Worm (Caenorhabditis elegans) whole organism, L4 larva: Measurements from ENCODE around the gene srh-239.

Experiments
- F49E8.2 ChIP-seq: sonication (generic microtip); optimal IDR thresholded peaks from 2 replicates; lab custom pipeline; 2016; ENCODE audit warnings: missing compliant biosample characterization, mild to moderate bottlenecking, missing genetic modification characterization, borderline replicate concordance
- T26A8.4 ChIP-seq: fragments of 200-800 bp; sonication (Bioruptor generic); IDR thresholded peaks from 2 replicates; pipeline ENCODE4 v1.3.6; 2022; ENCODE audit warnings: missing genetic modification characterization, missing compliant biosample characterization
- Y5F2A.4 ChIP-seq: fragments of 200-800 bp; sonication (Bioruptor generic); optimal IDR thresholded peaks from 2 replicates; lab custom pipeline; 2018; ENCODE audit warnings: mild to moderate bottlenecking, missing genetic modification characterization, missing compliant biosample characterization
- Y75B8A.6 ChIP-seq: fragments of 200-800 bp; sonication (Bioruptor generic); IDR thresholded peaks from 2 replicates; pipeline ENCODE4 v1.3.6; 2022; ENCODE audit warnings: missing genetic modification reagents, missing genetic modification characterization, missing compliant biosample characterization
- ZK546.5 ChIP-seq, 2 experiments: sonication (generic microtip); optimal IDR thresholded peaks; 2 replicates each; lab custom pipeline; 2017; ENCODE audit warnings: missing biosample characterization in 2 of 2, missing genetic modification characterization in 2 of 2
- aha-1 ChIP-seq: fragments of 150-350 bp; peaks from one replicate; lab custom pipeline; 2014; ENCODE audit warnings: missing biosample characterization, missing genetic modification characterization
- ama-1 ChIP-seq: fragments of 150-350 bp; optimal IDR thresholded peaks from 2 replicates; lab custom pipeline; 2014; ENCODE audit warnings: inconsistent platforms, mixed read lengths
- daf-16 ChIP-seq, 3 experiments: sonication (generic microtip); optimal IDR thresholded peaks; 2 replicates each; lab custom pipeline; 2016 to 2017; ENCODE audit warnings: missing genetic modification characterization in 3 of 3, missing genetic modification reagents in 3 of 3, mild to moderate bottlenecking in 2 of 3, missing compliant biosample characterization in 2 of 3, missing biosample characterization in 1 of 3, moderate library complexity in 1 of 3
- dmd-6 ChIP-seq: fragments of 200-800 bp; sonication (Bioruptor generic); IDR thresholded peaks from 2 replicates; pipeline ENCODE4 v1.3.6; 2022; ENCODE audit warnings: missing genetic modification reagents, missing genetic modification characterization, missing compliant biosample characterization
- egl-43 ChIP-seq: fragments of 200-800 bp; sonication (Bioruptor generic); IDR thresholded peaks from 2 replicates; pipeline ENCODE4 v1.3.6; 2022; ENCODE audit warnings: missing genetic modification reagents, missing genetic modification characterization, missing compliant biosample characterization
- hif-1 ChIP-seq, 2 experiments: sonication (generic microtip); optimal IDR thresholded peaks; 2 replicates each; lab custom pipeline; 2016 to 2017; ENCODE audit warnings: missing compliant biosample characterization in 2 of 2, missing genetic modification characterization in 2 of 2, missing genetic modification reagents in 2 of 2, missing genotype in 2 of 2, mild to moderate bottlenecking in 1 of 2
- hlh-30 ChIP-seq: sonication (generic microtip); optimal IDR thresholded peaks from 2 replicates; lab custom pipeline; 2017; ENCODE audit warnings: antibody characterized with exemption, mild to moderate bottlenecking, missing genetic modification characterization, missing compliant biosample characterization; ENCODE audit not compliant: insufficient read depth
- lim-7 ChIP-seq: fragments of 200-800 bp; sonication (Bioruptor generic); IDR thresholded peaks from 2 replicates; pipeline ENCODE4 v1.3.6; 2022; ENCODE audit warnings: missing genetic modification characterization, missing compliant biosample characterization
- lin-1 ChIP-seq: fragments of 200-800 bp; sonication (Bioruptor generic); IDR thresholded peaks from 2 replicates; pipeline ENCODE4 v1.3.6; 2022; ENCODE audit warnings: missing genetic modification reagents, missing genetic modification characterization, missing compliant biosample characterization
- lir-3 ChIP-seq: sonication (generic microtip); optimal IDR thresholded peaks from 2 replicates; lab custom pipeline; 2016; ENCODE audit warnings: mild to moderate bottlenecking, missing genetic modification characterization, missing compliant biosample characterization
- mdl-1 ChIP-seq, 2 experiments: fragments of 150-350 bp in 1 of 2; sonication (generic microtip) in 1 of 2; optimal IDR thresholded peaks; 2 replicates each; lab custom pipeline; 2014 to 2017; ENCODE audit warnings: missing biosample characterization in 2 of 2, missing genetic modification characterization in 2 of 2
- mdt-29 ChIP-seq: fragments of 200-800 bp; sonication (Bioruptor generic); IDR thresholded peaks from 2 replicates; pipeline ENCODE4 v1.3.6; 2022; ENCODE audit warnings: missing genetic modification reagents, missing genetic modification characterization, missing compliant biosample characterization
- mep-1 ChIP-seq: fragments of 150-350 bp; sonication (generic microtip); optimal IDR thresholded peaks from 3 replicates; lab custom pipeline; 2014; ENCODE audit warnings: missing biosample characterization, missing genetic modification characterization
- nhr-102 ChIP-seq: sonication (generic microtip); optimal IDR thresholded peaks from 2 replicates; lab custom pipeline; 2016; ENCODE audit warnings: mild to moderate bottlenecking, missing genetic modification characterization, moderate library complexity, missing compliant biosample characterization
- nhr-28 ChIP-seq: fragments of 150-350 bp; optimal IDR thresholded peaks from 2 replicates; lab custom pipeline; 2014; ENCODE audit warnings: missing biosample characterization, missing genetic modification characterization
- nhr-48 ChIP-seq: sonication (generic microtip); optimal IDR thresholded peaks from 2 replicates; lab custom pipeline; 2016; ENCODE audit warnings: mild to moderate bottlenecking, missing genetic modification characterization, missing compliant biosample characterization
- nhr-6 ChIP-seq: fragments of 150-350 bp; optimal IDR thresholded peaks from 2 replicates; lab custom pipeline; 2014; ENCODE audit warnings: missing biosample characterization, missing genetic modification characterization
- nhr-77 ChIP-seq: fragments of 150-350 bp; optimal IDR thresholded peaks from 2 replicates; lab custom pipeline; 2014; ENCODE audit warnings: missing biosample characterization, missing genetic modification characterization
- php-3 ChIP-seq: fragments of 200-800 bp; sonication (Bioruptor generic); IDR thresholded peaks from 2 replicates; pipeline ENCODE4 v1.3.6; 2022; ENCODE audit warnings: missing genetic modification reagents, missing genetic modification characterization, missing compliant biosample characterization
- pqm-1 ChIP-seq: sonication (generic microtip); optimal IDR thresholded peaks from 2 replicates; lab custom pipeline; 2017; ENCODE audit warnings: missing biosample characterization, missing genetic modification characterization
- saeg-2 ChIP-seq: fragments of 200-800 bp; sonication (Bioruptor generic); IDR thresholded peaks from 2 replicates; pipeline ENCODE4 v1.3.6; 2022; ENCODE audit warnings: missing genetic modification reagents, missing genetic modification characterization, missing compliant biosample characterization
- tra-1 ChIP-seq: fragments of 200-800 bp; sonication (Bioruptor generic); IDR thresholded peaks from 2 replicates; pipeline ENCODE4 v1.3.6; 2022; ENCODE audit warnings: missing genetic modification reagents, missing genetic modification characterization, missing compliant biosample characterization
- unc-39 ChIP-seq: sonication (generic microtip); optimal IDR thresholded peaks from 2 replicates; lab custom pipeline; 2017; ENCODE audit warnings: missing biosample characterization, missing genetic modification characterization
- unc-62 ChIP-seq, 3 experiments: fragments of 150-350 bp in 1 of 3; sonication (generic microtip); optimal IDR thresholded peaks in 2 of 3; peaks in 1 of 3; 1 replicate in 1 of 3; 2 replicates in 2 of 3; lab custom pipeline; 2014 to 2017; ENCODE audit warnings: missing biosample characterization in 3 of 3, missing genetic modification characterization in 3 of 3, missing genetic modification reagents in 3 of 3, missing genotype in 1 of 3
- zfp-2 ChIP-seq: sonication (generic microtip); optimal IDR thresholded peaks from 2 replicates; lab custom pipeline; 2016; ENCODE audit warnings: mild to moderate bottlenecking, missing genetic modification characterization, missing compliant biosample characterization
- zfp-3 ChIP-seq: fragments of 200-800 bp; sonication (Bioruptor generic); conservative IDR thresholded peaks from 2 replicates; pipeline ENCODE4 v1.3.6; 2022; ENCODE audit warnings: missing genetic modification reagents, missing genetic modification characterization, missing compliant biosample characterization
- zip-2 ChIP-seq: fragments of 150-350 bp; optimal IDR thresholded peaks from 2 replicates; lab custom pipeline; 2014; ENCODE audit warnings: missing biosample characterization, missing genetic modification characterization

Gene srh-239

DNA sequence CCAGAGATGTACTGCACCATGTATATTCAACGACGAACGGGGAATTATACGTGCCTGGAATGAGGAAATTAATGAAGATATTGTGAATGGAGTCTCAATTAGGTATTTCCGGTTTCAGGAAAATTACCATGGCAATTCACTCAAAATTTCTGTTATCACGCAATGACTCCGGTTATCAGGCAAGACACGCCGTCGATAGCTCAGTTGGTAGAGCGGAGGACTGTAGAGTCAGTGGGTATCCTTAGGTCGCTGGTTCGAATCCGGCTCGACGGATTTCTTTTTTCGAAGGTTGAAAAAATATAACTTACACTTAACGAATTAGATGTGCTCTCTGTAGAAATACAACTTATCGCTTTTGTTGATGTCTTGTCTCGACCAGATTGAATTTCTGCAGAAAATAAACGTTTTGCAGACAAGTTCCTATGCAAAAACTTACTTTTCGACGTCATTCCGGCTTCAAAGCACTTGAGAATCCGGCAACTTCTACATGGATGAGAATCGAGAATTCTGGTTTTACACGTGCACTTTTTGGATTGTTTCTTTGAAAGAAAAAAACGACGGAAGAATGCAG, 35.1 kb downstream of the srh-239 start (continued):
- TF ChIP-seq unc-39 (tag; lab: Kevin White, UChicago) (no peak), egl-43 (GFP tag; lab: Robert Waterston, UW) (peak; percentile 62; the same call in 1 of the 2 replicates), saeg-2 (GFP tag; lab: Robert Waterston, UW) (no peak), pqm-1 (tag; lab: Kevin White, UChicago) (no peak), nhr-77 (tag; lab: Kevin White, UChicago) (no peak), dmd-6 (GFP tag; lab: Robert Waterston, UW) (no peak), lim-7 (GFP tag; lab: Robert Waterston, UW) (peak; percentile 64; the same call in 1 of the 2 replicates), ZK546.5 (tag; optimal IDR thresholded peaks at IDR 0.05; lab: Kevin White, UChicago) (no peak), T26A8.4 (GFP tag; lab: Robert Waterston, UW) (no peak), zfp-2 (tag; lab: Kevin White, UChicago) (no peak)

DNA sequence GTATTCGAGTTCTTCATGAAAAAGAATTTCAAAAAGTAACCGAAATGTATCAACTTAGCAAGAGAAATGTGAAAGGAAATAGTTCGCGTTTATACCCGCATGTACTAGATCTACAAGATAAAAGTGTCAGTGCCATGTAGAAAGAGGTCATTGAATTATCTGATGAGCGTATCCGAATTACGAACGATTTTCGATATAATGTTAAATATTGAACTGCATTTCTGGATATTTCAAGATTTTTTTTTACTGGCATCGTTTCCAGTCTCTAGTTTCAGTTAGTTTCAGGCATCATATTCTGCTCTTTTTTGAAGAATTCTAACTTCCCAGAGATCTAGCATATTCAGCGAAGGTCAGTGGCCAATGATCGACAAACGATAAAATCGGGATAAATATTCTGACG, 35.8 kb downstream of the srh-239 start, which contains the start of gene nhr-150:
Gene nhr-150, minus strand, starts transcription at position 92 of the 400 bp plus-strand sequence.
- no peak for TF ChIP-seq zfp-3 (GFP tag; lab: Robert Waterston, UW)
- peak; percentile 92 for TF ChIP-seq aha-1 (tag; lab: Kevin White, UChicago)
- no peak for TF ChIP-seq ama-1
- no peak for TF ChIP-seq Y75B8A.6

DNA sequence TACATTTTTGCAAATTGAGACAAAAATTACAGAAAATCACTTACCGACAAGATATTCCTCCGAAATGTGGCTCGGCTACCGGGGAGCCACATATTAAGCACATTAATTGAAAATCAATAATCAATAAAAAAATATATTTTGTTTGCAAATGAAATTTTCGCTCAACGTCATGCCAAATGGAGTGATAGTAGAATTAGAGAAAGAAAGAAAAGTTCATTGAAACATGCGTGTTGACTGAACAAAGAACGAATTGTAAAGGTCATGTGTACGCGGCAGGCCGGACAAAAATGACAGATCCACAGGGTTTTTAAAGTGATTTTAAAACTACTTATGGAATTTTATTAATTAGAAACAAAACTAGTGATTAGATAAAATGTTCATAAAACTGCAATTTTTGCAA, 38.0 kb downstream of the srh-239 start:
- TF ChIP-seq nhr-6 (tag; lab: Kevin White, UChicago) = peak; percentile 84
- TF ChIP-seq nhr-48 = peak; percentile 30
- no peak for TF ChIP-seq unc-62 (GFP tag; optimal IDR thresholded peaks at IDR 0.05 in 1 of 2; lab: Kevin White, UChicago)
- no peak for TF ChIP-seq unc-62 (tag; optimal IDR thresholded peaks at IDR 0.05; lab: Kevin White, UChicago)
- TF ChIP-seq daf-16 (GFP tag; optimal IDR thresholded peaks at IDR 0.05; lab: Kevin White, UChicago) = no peak
- peak; percentile 64 for TF ChIP-seq daf-16 (tag; optimal IDR thresholded peaks at IDR 0.05; lab: Kevin White, UChicago)
- peak; percentile 56 for TF ChIP-seq nhr-28 (tag; lab: Kevin White, UChicago)
- TF ChIP-seq hlh-30 (tag; lab: Kevin White, UChicago) = peak; percentile 65
- peak; percentile 9 for TF ChIP-seq nhr-77 (tag; lab: Kevin White, UChicago)
- no peak for TF ChIP-seq hif-1 (tag; optimal IDR thresholded peaks at IDR 0.05; lab: Kevin White, UChicago)
- TF ChIP-seq zfp-2 (tag; lab: Kevin White, UChicago) = no peak
- TF ChIP-seq mdl-1 (tag; optimal IDR thresholded peaks at IDR 0.05; lab: Kevin White, UChicago) = peak in 1 of 2 experiments; percentile 3
- TF ChIP-seq dmd-6 (GFP tag; lab: Robert Waterston, UW) = peak; percentile 47

- no peak for TF ChIP-seq php-3 (GFP tag; lab: Robert Waterston, UW)
- no peak for TF ChIP-seq zip-2 (tag; lab: Kevin White, UChicago)
- TF ChIP-seq mdt-29 (GFP tag; lab: Robert Waterston, UW) = no peak
- TF ChIP-seq lin-1 (GFP tag; lab: Robert Waterston, UW) = no peak
- TF ChIP-seq Y5F2A.4 (GFP tag; lab: Kevin White, UChicago) = no peak
- no peak for TF ChIP-seq zfp-2 (tag; lab: Kevin White, UChicago)
- no peak for TF ChIP-seq pqm-1 (tag; lab: Kevin White, UChicago)
- no peak for TF ChIP-seq unc-62 (GFP tag; optimal IDR thresholded peaks at IDR 0.05 in 1 of 2; lab: Kevin White, UChicago)
- TF ChIP-seq unc-62 (tag; optimal IDR thresholded peaks at IDR 0.05; lab: Kevin White, UChicago) = no peak
- TF ChIP-seq tra-1 (GFP tag; lab: Robert Waterston, UW) = no peak
- TF ChIP-seq lir-3 (tag; lab: Kevin White, UChicago) = no peak
- TF ChIP-seq mep-1 (tag; lab: Kevin White, UChicago) = no peak
- no peak for TF ChIP-seq nhr-102 (tag; lab: Kevin White, UChicago)
- TF ChIP-seq F49E8.2 (tag; lab: Kevin White, UChicago) = no peak
Observed at ce11 chrV:15484537-15484936, 39.0 kb downstream of the srh-239 start, which contains the start of gene C06B8.3. Gene C06B8.3 (minus strand): TSS chrV:15484637.
